Worm (Caenorhabditis elegans) whole organism, midembryonic: ENCODE measurements around the gene mps-1.

Experiments used
- T22C8.4 ChIP-seq: fragments of 200-800 bp; sonication (Bioruptor generic); IDR thresholded peaks from 2 replicates; pipeline ENCODE4 v1.3.6; 2022; ENCODE audit warnings: missing genetic modification characterization, missing compliant biosample characterization
- cog-1 ChIP-seq: sonication (generic microtip); optimal IDR thresholded peaks from 2 replicates; lab custom pipeline; 2016; ENCODE audit warnings: missing genetic modification characterization, missing compliant biosample characterization
- flt-1 ChIP-seq: fragments of 200-800 bp; sonication (Bioruptor generic); IDR thresholded peaks from 2 replicates; pipeline ENCODE4 v1.3.6; 2022; ENCODE audit warnings: missing genetic modification characterization, missing compliant biosample characterization
- klf-2 ChIP-seq: fragments of 200-800 bp; sonication (Bioruptor generic); conservative IDR thresholded peaks from 2 replicates; pipeline ENCODE4 v1.3.6; 2022; ENCODE audit warnings: missing genetic modification reagents, missing genetic modification characterization, missing compliant biosample characterization
- med-1 ChIP-seq: sonication (generic microtip); optimal IDR thresholded peaks from 2 replicates; lab custom pipeline; 2017; ENCODE audit warnings: missing genetic modification characterization, mild to moderate bottlenecking, missing compliant biosample characterization, antibody characterized with exemption, missing genetic modification reagents; ENCODE audit not compliant: insufficient read depth
- ref-1 ChIP-seq: fragments of 200-800 bp; sonication (Bioruptor generic); conservative IDR thresholded peaks from 2 replicates; pipeline ENCODE4 v1.3.6; 2022; ENCODE audit warnings: missing genetic modification reagents, missing genetic modification characterization, missing compliant biosample characterization
- ztf-23 ChIP-seq: fragments of 200-800 bp; sonication (Bioruptor generic); IDR thresholded peaks from 2 replicates; pipeline ENCODE4 v1.3.6; 2022; ENCODE audit warnings: missing genetic modification reagents, missing genetic modification characterization, missing compliant biosample characterization
- ztf-29 ChIP-seq: fragments of 200-800 bp; sonication (Bioruptor generic); IDR thresholded peaks from 2 replicates; pipeline ENCODE4 v1.3.6; 2022; ENCODE audit warnings: missing genetic modification reagents, missing genetic modification characterization, missing compliant biosample characterization

DNA sequence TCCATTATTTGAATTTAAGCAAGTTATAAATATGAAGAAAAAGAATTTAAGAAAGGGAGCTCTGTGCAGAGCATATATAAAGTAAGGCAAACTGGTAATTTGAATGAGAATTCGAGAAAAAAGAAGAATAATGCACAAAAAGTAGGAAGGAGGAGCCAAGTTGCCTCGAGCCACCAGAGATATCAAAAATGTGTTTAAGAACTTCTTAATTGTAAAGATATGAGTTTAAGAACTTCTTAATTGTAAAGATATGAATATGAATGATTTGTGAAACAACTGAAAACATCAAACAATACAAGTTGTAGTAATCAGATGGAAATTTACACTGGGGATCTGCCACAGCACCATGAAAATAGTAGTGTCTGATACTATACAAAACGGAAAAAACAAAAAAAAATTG lies 7.3 kb downstream of the mps-1 start, which contains the start of gene F13H8.6:
- TF ChIP-seq cog-1 (no peak), flt-1 (GFP tag; lab: Robert Waterston, UW) (no peak), T22C8.4 (GFP tag; lab: Robert Waterston, UW) (no peak), med-1 (GFP tag; lab: Kevin White, UChicago) (no peak), ref-1 (GFP tag; lab: Robert Waterston, UW) (no peak), ztf-29 (GFP tag; lab: Robert Waterston, UW) (no peak), ztf-23 (GFP tag; lab: Robert Waterston, UW) (no peak), klf-2 (GFP tag; lab: Robert Waterston, UW) (no peak)
